Fruit fly (Drosophila melanogaster) whole organism, adult: ENCODE measurements around the gene CG17134.

Source experiments
- CG11617 ChIP-seq: fragments of 200-800 bp; sonication (Bioruptor generic); optimal IDR thresholded peaks from 2 replicates; lab custom pipeline; 2017; ENCODE audit warnings: mild to moderate bottlenecking, missing biosample characterization, missing genetic modification reagents, missing genetic modification characterization
- CG12768 ChIP-seq: fragments of 200-800 bp; sonication (Bioruptor generic); optimal IDR thresholded peaks from 2 replicates; lab custom pipeline; 2017; ENCODE audit warnings: missing biosample characterization, missing genetic modification characterization, mild to moderate bottlenecking, moderate library complexity, missing genetic modification reagents
- CG14711 ChIP-seq: fragments of 200-800 bp; sonication (Bioruptor generic); optimal IDR thresholded peaks from 2 replicates; lab custom pipeline; 2018; ENCODE audit warnings: missing biosample characterization, mild to moderate bottlenecking, missing genetic modification characterization, moderate library complexity
- CG1620 ChIP-seq: fragments of 200-800 bp; sonication (Bioruptor generic); optimal IDR thresholded peaks from 2 replicates; lab custom pipeline; 2016; ENCODE audit warnings: missing biosample characterization, missing genetic modification characterization
- CG33017 ChIP-seq: fragments of 200-800 bp; sonication (Bioruptor generic); optimal IDR thresholded peaks from 2 replicates; lab custom pipeline; 2018; ENCODE audit warnings: missing biosample characterization, mild to moderate bottlenecking, missing genetic modification characterization, moderate library complexity
- CG5204 ChIP-seq: fragments of 200-800 bp; sonication (Bioruptor generic); optimal IDR thresholded peaks from 2 replicates; lab custom pipeline; 2016; ENCODE audit warnings: missing biosample characterization, missing genetic modification characterization
- CG7045 ChIP-seq: fragments of 200-800 bp; sonication (Bioruptor generic); optimal IDR thresholded peaks from 2 replicates; lab custom pipeline; 2017; ENCODE audit warnings: missing biosample characterization, mild to moderate bottlenecking, missing genetic modification characterization
- CG7101 ChIP-seq: fragments of 200-800 bp; sonication (Bioruptor generic); optimal IDR thresholded peaks from 2 replicates; lab custom pipeline; 2018; ENCODE audit warnings: missing biosample characterization, mild to moderate bottlenecking, missing genetic modification characterization, moderate library complexity
- Clk ChIP-seq: fragments of 200-800 bp; sonication (Bioruptor generic); optimal IDR thresholded peaks from 2 replicates; lab custom pipeline; 2017; ENCODE audit warnings: missing biosample characterization, missing genetic modification characterization
- Crg-1 ChIP-seq: fragments of 200-800 bp; sonication (Bioruptor generic); optimal IDR thresholded peaks from 2 replicates; lab custom pipeline; 2016; ENCODE audit warnings: missing biosample characterization, missing genetic modification characterization
- Hr96 ChIP-seq: fragments of 200-800 bp; sonication (Bioruptor generic); optimal IDR thresholded peaks from 2 replicates; lab custom pipeline; 2016; ENCODE audit warnings: missing biosample characterization, missing genetic modification characterization
- Mnt ChIP-seq: fragments of 200-800 bp; sonication (Bioruptor generic); optimal IDR thresholded peaks from 2 replicates; lab custom pipeline; 2016; ENCODE audit warnings: missing biosample characterization, mild to moderate bottlenecking, missing genetic modification characterization
- bab1 ChIP-seq: fragments of 200-800 bp; sonication (Bioruptor generic); optimal IDR thresholded peaks from 3 replicates; lab custom pipeline; 2019; ENCODE audit warnings: missing biosample characterization, mild to moderate bottlenecking, missing genetic modification characterization, moderate library complexity
- cic ChIP-seq: fragments of 200-800 bp; sonication (Bioruptor generic); optimal IDR thresholded peaks from 2 replicates; lab custom pipeline; 2017; ENCODE audit warnings: missing biosample characterization, mild to moderate bottlenecking, missing genetic modification characterization, moderate library complexity
- cnc ChIP-seq, 2 experiments: fragments of >200 bp; optimal IDR thresholded peaks; 2 replicates each; lab custom pipeline; 2017
- kay ChIP-seq: fragments of 200-800 bp; sonication (Bioruptor generic); peaks from one replicate; lab custom pipeline; 2016; ENCODE audit warnings: missing biosample characterization, missing genetic modification characterization, borderline replicate concordance
- ovo ChIP-seq: fragments of 200-800 bp; sonication (Bioruptor generic); optimal IDR thresholded peaks from 2 replicates; lab custom pipeline; 2016; ENCODE audit warnings: missing biosample characterization, missing genetic modification characterization
- pad ChIP-seq: fragments of 200-800 bp; sonication (Bioruptor generic); optimal IDR thresholded peaks from 3 replicates; lab custom pipeline; 2017; ENCODE audit warnings: missing biosample characterization, missing genetic modification characterization, mild to moderate bottlenecking, moderate library complexity, missing genetic modification reagents
- tj ChIP-seq: fragments of 200-800 bp; sonication (Bioruptor generic); optimal IDR thresholded peaks from 3 replicates; lab custom pipeline; 2017; ENCODE audit warnings: missing biosample characterization, mild to moderate bottlenecking, missing genetic modification characterization, moderate library complexity
- toe ChIP-seq: fragments of 200-800 bp; sonication (Bioruptor generic); optimal IDR thresholded peaks from 2 replicates; lab custom pipeline; 2016; ENCODE audit warnings: missing biosample characterization, missing genetic modification characterization

CG17134 gene

dm6 chr2L:10800877-10801719, 19.4 kb upstream of the CG17134 start, which contains the start of gene CG31869:
Gene CG31869 (minus strand): TSS chr2L:10801109.
- TF ChIP-seq CG12768 (GFP tag; lab: Kevin White, UChicago) = no peak
- peak; percentile 30 for TF ChIP-seq tj (GFP tag; lab: Kevin White, UChicago)
- TF ChIP-seq ovo (GFP tag; lab: Kevin White, UChicago) = no peak
- no peak for TF ChIP-seq kay (GFP tag; lab: Kevin White, UChicago)
- TF ChIP-seq pad = no peak
- no peak for TF ChIP-seq cic (GFP tag; lab: Kevin White, UChicago)
- TF ChIP-seq CG33017 (tag; lab: Kevin White, UChicago) = no peak
- no peak for TF ChIP-seq CG11617
- no peak for TF ChIP-seq CG14711 (tag; lab: Kevin White, UChicago)

DNA sequence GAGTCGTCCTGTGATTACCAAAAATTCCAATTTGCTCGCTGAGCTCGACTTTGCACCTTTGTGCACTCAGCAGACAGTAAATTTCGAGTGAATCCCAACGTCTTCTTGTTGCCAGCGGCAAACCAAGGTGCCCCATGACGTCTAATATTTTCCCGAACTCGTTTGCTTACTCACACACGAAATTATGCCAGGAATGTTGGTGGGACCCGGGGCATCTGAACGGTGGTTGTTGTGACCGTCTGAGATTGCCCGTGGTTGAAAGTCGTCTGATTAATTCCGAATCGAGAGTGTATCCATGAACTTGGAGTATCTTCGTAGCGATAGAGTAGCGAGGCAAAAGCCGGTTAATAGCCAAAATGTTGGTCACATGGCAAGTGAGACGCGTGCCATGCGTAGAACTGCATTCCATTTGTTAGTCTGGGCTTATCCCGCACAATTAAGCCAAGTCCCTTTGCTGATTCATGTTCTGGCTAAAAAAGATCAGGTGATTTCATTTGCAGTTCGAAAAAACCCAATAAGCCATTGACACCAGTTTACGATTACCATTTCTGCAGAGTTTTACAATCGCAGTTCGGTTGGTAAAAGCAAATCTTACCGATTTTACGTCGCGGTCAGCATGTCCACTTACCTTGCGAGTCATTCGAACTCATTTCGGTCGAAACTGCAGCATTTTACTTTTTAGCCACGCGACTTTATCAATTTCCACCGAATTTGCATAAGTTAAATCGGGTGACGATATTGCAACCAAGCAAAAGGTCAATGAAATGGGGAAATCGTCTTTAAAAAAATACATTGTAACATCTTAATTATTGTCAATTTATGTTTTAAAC, 18.3 kb upstream of the CG17134 start:
- TF ChIP-seq tj (GFP tag; lab: Kevin White, UChicago) (peak; percentile 97), CG11617 (no peak), bab1 (peak; percentile 61)

DNA sequence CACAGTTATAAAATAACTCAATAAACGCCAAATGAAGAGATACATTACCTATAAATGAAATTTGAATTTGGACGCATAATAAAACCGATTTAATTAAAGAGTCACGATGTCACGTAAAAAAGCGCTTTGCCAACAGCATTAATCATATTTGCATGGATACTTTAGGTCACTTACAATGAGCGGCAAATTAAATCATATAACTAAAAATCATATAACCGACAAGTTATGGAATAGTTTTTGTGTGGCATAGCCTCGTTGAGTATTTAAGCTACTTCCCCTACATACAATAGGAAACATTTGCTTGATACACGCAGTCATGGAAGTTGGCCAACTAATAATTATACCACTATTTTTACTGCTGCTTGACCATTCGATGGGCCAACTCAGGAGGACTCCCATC, 1.7 kb upstream of the CG17134 start, which contains the start of gene CG6508:
Gene CG6508, plus strand, starts transcription at position 301 of the 400 bp plus-strand sequence.
- TF ChIP-seq CG1620 (GFP tag; lab: Kevin White, UChicago) (no peak), CG5204 (GFP tag; lab: Kevin White, UChicago) (no peak), tj (GFP tag; lab: Kevin White, UChicago) (no peak), cic (GFP tag; lab: Kevin White, UChicago) (no peak), CG11617 (no peak), CG7101 (tag; lab: Kevin White, UChicago) (no peak), Clk (no peak), CG33017 (tag; lab: Kevin White, UChicago) (no peak), pad (no peak), CG7045 (GFP tag; lab: Kevin White, UChicago) (no peak), CG14711 (tag; lab: Kevin White, UChicago) (no peak), CG12768 (GFP tag; lab: Kevin White, UChicago) (no peak), Hr96 (GFP tag; lab: Kevin White, UChicago) (no peak), bab1 (no peak), toe (GFP tag; lab: Kevin White, UChicago) (no peak), Mnt (GFP tag; lab: Kevin White, UChicago) (no peak), ovo (GFP tag; lab: Kevin White, UChicago) (no peak), kay (GFP tag; lab: Kevin White, UChicago) (no peak)

- no peak for TF ChIP-seq kay (GFP tag; lab: Kevin White, UChicago)
- TF ChIP-seq cnc (optimal IDR thresholded peaks at IDR 0.05; lab: Kevin White, UChicago) = no peak
- no peak for TF ChIP-seq Crg-1 (GFP tag; lab: Kevin White, UChicago)
- TF ChIP-seq pad = no peak
- no peak for TF ChIP-seq CG14711 (tag; lab: Kevin White, UChicago)
- no peak for TF ChIP-seq CG33017 (tag; lab: Kevin White, UChicago)
- no peak for TF ChIP-seq CG11617
- TF ChIP-seq cic (GFP tag; lab: Kevin White, UChicago) = no peak
- TF ChIP-seq CG7101 (tag; lab: Kevin White, UChicago) = no peak
Observed at dm6 chr2L:10822620-10823019, 2.1 kb downstream of the CG17134 start.

DNA sequence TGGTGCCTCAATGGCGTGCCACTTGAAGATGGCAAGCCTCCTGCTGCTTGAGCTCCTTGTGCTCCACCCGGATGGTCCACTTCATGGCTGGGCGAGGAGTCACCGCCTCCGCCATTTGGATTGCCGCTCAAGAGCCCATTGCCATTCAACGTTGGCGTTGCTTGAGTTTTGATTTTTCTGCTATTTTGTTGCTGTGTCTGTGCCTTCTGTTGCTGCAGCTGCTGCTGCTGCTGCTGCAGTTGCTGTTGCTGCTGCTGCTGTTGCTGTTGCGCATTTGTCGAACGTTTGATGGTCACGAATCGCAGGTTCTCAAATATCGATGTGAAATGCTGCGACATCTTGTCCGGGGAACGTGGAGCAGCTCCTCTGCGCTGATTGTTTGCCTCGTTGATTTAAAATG, 11.1 kb downstream of the CG17134 start:
- TF ChIP-seq CG5204 (GFP tag; lab: Kevin White, UChicago) (no peak), tj (GFP tag; lab: Kevin White, UChicago) (no peak), CG14711 (tag; lab: Kevin White, UChicago) (no peak), Clk (no peak), CG7045 (GFP tag; lab: Kevin White, UChicago) (no peak)

- no peak for TF ChIP-seq CG1620 (GFP tag; lab: Kevin White, UChicago)
- no peak for TF ChIP-seq CG7101 (tag; lab: Kevin White, UChicago)
- no peak for TF ChIP-seq toe (GFP tag; lab: Kevin White, UChicago)
Observed at dm6 chr2L:10837491-10837890, 17.0 kb downstream of the CG17134 start, which contains the start of gene Nos. Gene Nos (minus strand): TSS chr2L:10837511.

DNA sequence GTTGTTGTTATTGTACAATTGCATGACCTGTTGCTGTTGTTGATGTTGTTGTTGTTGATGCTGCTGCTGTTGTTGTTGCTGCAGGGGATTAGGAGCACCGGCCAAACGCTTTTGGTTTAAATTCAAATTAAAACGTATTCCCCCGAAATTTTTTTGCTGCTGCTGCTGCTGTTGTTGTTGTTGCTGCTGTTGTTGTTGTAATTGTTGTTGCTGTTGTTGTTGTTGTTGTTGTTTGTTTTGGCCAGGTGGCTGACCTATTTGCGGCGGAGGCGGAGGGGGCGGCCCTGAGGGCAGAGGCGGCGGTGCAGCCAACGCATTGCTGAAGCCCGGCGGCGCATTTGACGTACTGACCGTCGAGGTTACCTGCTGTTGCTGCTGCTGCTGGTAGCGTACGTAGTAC, 21.1 kb downstream of the CG17134 start:
- no peak for TF ChIP-seq Clk
- no peak for TF ChIP-seq Crg-1 (GFP tag; lab: Kevin White, UChicago)
- no peak for TF ChIP-seq tj (GFP tag; lab: Kevin White, UChicago)
- no peak for TF ChIP-seq Hr96 (GFP tag; lab: Kevin White, UChicago)
